Worm (Caenorhabditis elegans) whole organism, L4 larva: ENCODE data around the gene ethe-1.

ENCODE experiments used
- F10B5.3 ChIP-seq: sonication (generic microtip); optimal IDR thresholded peaks from 2 replicates; lab custom pipeline; 2016; ENCODE audit warnings: mild to moderate bottlenecking, missing genetic modification characterization, missing compliant biosample characterization
- F26F4.8 ChIP-seq: fragments of 200-800 bp; sonication (Bioruptor generic); conservative IDR thresholded peaks from 2 replicates; pipeline ENCODE4 v1.3.6; 2022; ENCODE audit warnings: missing genetic modification characterization, missing compliant biosample characterization
- F37D6.2 ChIP-seq: sonication (generic microtip); optimal IDR thresholded peaks from 2 replicates; lab custom pipeline; 2016; ENCODE audit warnings: mild to moderate bottlenecking, missing genetic modification characterization, missing compliant biosample characterization
- F44E2.7 ChIP-seq: fragments of 200-800 bp; sonication (Bioruptor generic); IDR thresholded peaks from 2 replicates; pipeline ENCODE4 v2.1.2; 2022; ENCODE audit warnings: missing genetic modification characterization, missing compliant biosample characterization
- F49E8.2 ChIP-seq: sonication (generic microtip); optimal IDR thresholded peaks from 2 replicates; lab custom pipeline; 2016; ENCODE audit warnings: missing compliant biosample characterization, mild to moderate bottlenecking, missing genetic modification characterization, borderline replicate concordance
- T20F7.1 ChIP-seq: fragments of 200-800 bp; sonication (Bioruptor generic); optimal IDR thresholded peaks from 2 replicates; lab custom pipeline; 2018; ENCODE audit warnings: mild to moderate bottlenecking, missing genetic modification characterization, missing compliant biosample characterization
- Y5F2A.4 ChIP-seq: fragments of 200-800 bp; sonication (Bioruptor generic); optimal IDR thresholded peaks from 2 replicates; lab custom pipeline; 2018; ENCODE audit warnings: mild to moderate bottlenecking, missing genetic modification characterization, missing compliant biosample characterization
- ZK337.2 ChIP-seq: fragments of 200-800 bp; sonication (Bioruptor generic); IDR thresholded peaks from 2 replicates; pipeline ENCODE4 v1.3.6; 2022; ENCODE audit warnings: missing genetic modification reagents, missing genetic modification characterization, missing compliant biosample characterization
- aha-1 ChIP-seq: fragments of 150-350 bp; peaks from one replicate; lab custom pipeline; 2014; ENCODE audit warnings: missing biosample characterization, missing genetic modification characterization
- aly-2 ChIP-seq: sonication (generic microtip); optimal IDR thresholded peaks from 2 replicates; lab custom pipeline; 2018; ENCODE audit warnings: missing biosample characterization, missing genetic modification characterization
- arid-1 ChIP-seq: fragments of 200-800 bp; sonication (Bioruptor generic); conservative IDR thresholded peaks from 2 replicates; pipeline ENCODE4 v1.3.6; 2022; ENCODE audit warnings: missing genetic modification reagents, missing genetic modification characterization, missing compliant biosample characterization
- attf-4 ChIP-seq: sonication (generic microtip); optimal IDR thresholded peaks from 3 replicates; lab custom pipeline; 2017; ENCODE audit warnings: missing biosample characterization, missing genetic modification characterization
- ces-1 ChIP-seq: fragments of 150-350 bp; sonication (generic microtip); optimal IDR thresholded peaks from 4 replicates; lab custom pipeline; 2014; ENCODE audit warnings: missing biosample characterization, missing genetic modification reagents, missing genetic modification characterization
- daf-16 ChIP-seq, 3 experiments: sonication (generic microtip); optimal IDR thresholded peaks; 2 replicates each; lab custom pipeline; 2016 to 2017; ENCODE audit warnings: missing genetic modification characterization in 3 of 3, missing genetic modification reagents in 3 of 3, mild to moderate bottlenecking in 2 of 3, missing compliant biosample characterization in 2 of 3, missing biosample characterization in 1 of 3, moderate library complexity in 1 of 3
- daf-19 ChIP-seq: fragments of 200-800 bp; sonication (Bioruptor generic); conservative IDR thresholded peaks from 2 replicates; pipeline ENCODE4 v1.3.6; 2022; ENCODE audit warnings: missing genetic modification characterization, missing compliant biosample characterization
- daf-8 ChIP-seq: fragments of 200-800 bp; sonication (Bioruptor generic); IDR thresholded peaks from 2 replicates; pipeline ENCODE4 v1.3.6; 2022; ENCODE audit warnings: missing genetic modification characterization, missing compliant biosample characterization
- dve-1 ChIP-seq: sonication (generic microtip); optimal IDR thresholded peaks from 2 replicates; lab custom pipeline; 2017; ENCODE audit warnings: antibody characterized with exemption, mild to moderate bottlenecking, missing genetic modification characterization, missing compliant biosample characterization; ENCODE audit not compliant: insufficient read depth
- egl-43 ChIP-seq: fragments of 200-800 bp; sonication (Bioruptor generic); IDR thresholded peaks from 2 replicates; pipeline ENCODE4 v1.3.6; 2022; ENCODE audit warnings: missing genetic modification reagents, missing genetic modification characterization, missing compliant biosample characterization
- fkh-10 ChIP-seq: fragments of 150-350 bp; optimal IDR thresholded peaks from 2 replicates; lab custom pipeline; 2014; ENCODE audit warnings: missing biosample characterization, missing genetic modification reagents, missing genetic modification characterization
- gei-8 ChIP-seq: fragments of 200-800 bp; sonication (Bioruptor generic); optimal IDR thresholded peaks from 2 replicates; lab custom pipeline; 2018; ENCODE audit warnings: mild to moderate bottlenecking, missing genetic modification characterization, missing compliant biosample characterization
- hmg-1.1 ChIP-seq: fragments of 200-800 bp; sonication (Bioruptor generic); IDR thresholded peaks from 2 replicates; pipeline ENCODE4 v1.3.6; 2022; ENCODE audit warnings: missing genetic modification reagents, missing genetic modification characterization, missing compliant biosample characterization
- lin-1 ChIP-seq: fragments of 200-800 bp; sonication (Bioruptor generic); IDR thresholded peaks from 2 replicates; pipeline ENCODE4 v1.3.6; 2022; ENCODE audit warnings: missing genetic modification reagents, missing genetic modification characterization, missing compliant biosample characterization
- lin-39 ChIP-seq: fragments of 150-350 bp; optimal IDR thresholded peaks from 2 replicates; lab custom pipeline; 2014; ENCODE audit warnings: missing biosample characterization, missing genetic modification reagents, missing genetic modification characterization
- madf-5 ChIP-seq, 2 experiments: fragments of 200-800 bp; sonication (Bioruptor generic); IDR thresholded peaks; 2 replicates each; pipeline ENCODE4 v1.3.6; 2022; ENCODE audit warnings: missing compliant biosample characterization in 2 of 2, missing genetic modification characterization in 2 of 2
- mdl-1 ChIP-seq, 2 experiments: fragments of 150-350 bp in 1 of 2; sonication (generic microtip) in 1 of 2; optimal IDR thresholded peaks; 2 replicates each; lab custom pipeline; 2014 to 2017; ENCODE audit warnings: missing biosample characterization in 2 of 2, missing genetic modification characterization in 2 of 2
- mdt-29 ChIP-seq: fragments of 200-800 bp; sonication (Bioruptor generic); IDR thresholded peaks from 2 replicates; pipeline ENCODE4 v1.3.6; 2022; ENCODE audit warnings: missing genetic modification reagents, missing genetic modification characterization, missing compliant biosample characterization
- nhr-10 ChIP-seq: fragments of 150-350 bp; optimal IDR thresholded peaks from 2 replicates; lab custom pipeline; 2014; ENCODE audit warnings: missing biosample characterization, missing genetic modification characterization
- nhr-111 ChIP-seq: fragments of 200-800 bp; sonication (Bioruptor generic); optimal IDR thresholded peaks from 2 replicates; lab custom pipeline; 2018; ENCODE audit warnings: mild to moderate bottlenecking, missing genetic modification characterization, missing compliant biosample characterization
- nhr-237 ChIP-seq: sonication (generic microtip); optimal IDR thresholded peaks from 2 replicates; lab custom pipeline; 2017; ENCODE audit warnings: missing biosample characterization, missing genetic modification characterization
- nhr-25 ChIP-seq: sonication (generic microtip); optimal IDR thresholded peaks from 2 replicates; lab custom pipeline; 2017; ENCODE audit warnings: missing genetic modification characterization, mild to moderate bottlenecking, missing compliant biosample characterization, antibody characterized with exemption, moderate library complexity, borderline replicate concordance; ENCODE audit not compliant: insufficient read depth
- nhr-28 ChIP-seq: fragments of 150-350 bp; optimal IDR thresholded peaks from 2 replicates; lab custom pipeline; 2014; ENCODE audit warnings: missing biosample characterization, missing genetic modification characterization
- nhr-42 ChIP-seq: fragments of 200-800 bp; sonication (Bioruptor generic); IDR thresholded peaks from 2 replicates; pipeline ENCODE4 v1.3.6; 2022; ENCODE audit warnings: missing genetic modification characterization, missing compliant biosample characterization
- nhr-48 ChIP-seq: sonication (generic microtip); optimal IDR thresholded peaks from 2 replicates; lab custom pipeline; 2016; ENCODE audit warnings: mild to moderate bottlenecking, missing genetic modification characterization, missing compliant biosample characterization
- nhr-76 ChIP-seq: fragments of 150-350 bp; optimal IDR thresholded peaks from 2 replicates; lab custom pipeline; 2014; ENCODE audit warnings: missing biosample characterization, missing genetic modification characterization
- pha-4 ChIP-seq, 2 experiments: fragments of 150-350 bp in 1 of 2; fragments of 200-800 bp in 1 of 2; sonication (Bioruptor generic) in 1 of 2; IDR thresholded peaks in 1 of 2; optimal IDR thresholded peaks in 1 of 2; 2 replicates each; pipeline versions ENCODE4 v1.3.6 to Lab custom; 2014 to 2022; ENCODE audit warnings: missing genetic modification characterization in 2 of 2, missing genetic modification reagents in 2 of 2, missing biosample characterization in 1 of 2, missing compliant biosample characterization in 1 of 2
- php-3 ChIP-seq: fragments of 200-800 bp; sonication (Bioruptor generic); IDR thresholded peaks from 2 replicates; pipeline ENCODE4 v1.3.6; 2022; ENCODE audit warnings: missing genetic modification reagents, missing genetic modification characterization, missing compliant biosample characterization
- sdz-12 ChIP-seq: fragments of 200-800 bp; sonication (Bioruptor generic); optimal IDR thresholded peaks from 2 replicates; lab custom pipeline; 2018; ENCODE audit warnings: mild to moderate bottlenecking, missing genetic modification characterization, missing compliant biosample characterization
- set-16 ChIP-seq: fragments of 200-800 bp; sonication (Bioruptor generic); IDR thresholded peaks from 2 replicates; pipeline ENCODE4 v1.3.6; 2022; ENCODE audit warnings: missing genetic modification reagents, missing genetic modification characterization, missing compliant biosample characterization
- snpc-1.2 ChIP-seq: fragments of 200-800 bp; sonication (Bioruptor generic); IDR thresholded peaks from 2 replicates; pipeline ENCODE4 v1.3.6; 2022; ENCODE audit warnings: missing genetic modification reagents, missing genetic modification characterization, missing compliant biosample characterization
- tra-1 ChIP-seq: fragments of 200-800 bp; sonication (Bioruptor generic); IDR thresholded peaks from 2 replicates; pipeline ENCODE4 v1.3.6; 2022; ENCODE audit warnings: missing genetic modification reagents, missing genetic modification characterization, missing compliant biosample characterization
- unc-39 ChIP-seq: sonication (generic microtip); optimal IDR thresholded peaks from 2 replicates; lab custom pipeline; 2017; ENCODE audit warnings: missing biosample characterization, missing genetic modification characterization
- unc-62 ChIP-seq, 3 experiments: fragments of 150-350 bp in 1 of 3; sonication (generic microtip); optimal IDR thresholded peaks in 2 of 3; peaks in 1 of 3; 1 replicate in 1 of 3; 2 replicates in 2 of 3; lab custom pipeline; 2014 to 2017; ENCODE audit warnings: missing biosample characterization in 3 of 3, missing genetic modification characterization in 3 of 3, missing genetic modification reagents in 3 of 3, missing genotype in 1 of 3
- vab-7 ChIP-seq: fragments of 200-800 bp; sonication (Bioruptor generic); IDR thresholded peaks from 2 replicates; pipeline ENCODE4 v1.3.6; 2022; ENCODE audit warnings: missing genetic modification reagents, missing genetic modification characterization, missing compliant biosample characterization
- zfp-2 ChIP-seq: sonication (generic microtip); optimal IDR thresholded peaks from 2 replicates; lab custom pipeline; 2016; ENCODE audit warnings: mild to moderate bottlenecking, missing genetic modification characterization, missing compliant biosample characterization
- zip-11 ChIP-seq: fragments of 200-800 bp; sonication (Bioruptor generic); IDR thresholded peaks from 2 replicates; pipeline ENCODE4 v1.3.6; 2022; ENCODE audit warnings: missing genetic modification characterization, missing compliant biosample characterization

ethe-1 gene

ce11 chrIV:9477135-9477928, 31.2 kb downstream of the ethe-1 start, which contains the start of gene wrt-3 (continued):
- TF ChIP-seq egl-43 (GFP tag; lab: Robert Waterston, UW) (no peak), nhr-25 (tag; lab: Kevin White, UChicago) (no peak), F37D6.2 (tag; lab: Kevin White, UChicago) (no peak), unc-62 (GFP tag; optimal IDR thresholded peaks at IDR 0.05 in 1 of 2; lab: Kevin White, UChicago) (peak in 1 of 2 experiments; percentile 82), unc-62 (tag; optimal IDR thresholded peaks at IDR 0.05; lab: Kevin White, UChicago) (no peak), tra-1 (GFP tag; lab: Robert Waterston, UW) (peak; percentile 79), nhr-237 (tag; lab: Kevin White, UChicago) (no peak), gei-8 (GFP tag; lab: Kevin White, UChicago) (peak; percentile 90), nhr-42 (GFP tag; lab: Robert Waterston, UW) (peak; percentile 86), F10B5.3 (tag; lab: Kevin White, UChicago) (peak; percentile 64), arid-1 (GFP tag; lab: Robert Waterston, UW) (peak; percentile 93), aly-2 (tag; lab: Kevin White, UChicago) (no peak), set-16 (GFP tag; lab: Robert Waterston, UW) (no peak), nhr-111 (GFP tag; lab: Kevin White, UChicago) (peak; percentile 94), nhr-10 (tag; lab: Kevin White, UChicago) (no peak), ZK337.2 (GFP tag; lab: Robert Waterston, UW) (peak; percentile 72), hmg-1.1 (GFP tag; lab: Robert Waterston, UW) (peak; percentile 81), daf-19 (GFP tag; lab: Robert Waterston, UW) (peak; percentile 90), T20F7.1 (GFP tag; lab: Kevin White, UChicago) (peak; percentile 68), dve-1 (no peak), nhr-48 (tag; lab: Kevin White, UChicago) (peak; percentile 76), fkh-10 (no peak), zfp-2 (tag; lab: Kevin White, UChicago) (peak; percentile 46), daf-8 (GFP tag; lab: Robert Waterston, UW) (no peak), lin-39 (tag; lab: Kevin White, UChicago) (no peak), F44E2.7 (GFP tag; lab: Robert Waterston, UW) (peak; percentile 97), ces-1 (no peak), snpc-1.2 (peak; percentile 96), F26F4.8 (peak; percentile 93), daf-16 (GFP tag; optimal IDR thresholded peaks at IDR 0.05; lab: Kevin White, UChicago) (peak; percentile 71 to 95), daf-16 (tag; optimal IDR thresholded peaks at IDR 0.05; lab: Kevin White, UChicago) (no peak), nhr-28 (tag; lab: Kevin White, UChicago) (peak; percentile 13), mdt-29 (GFP tag; lab: Robert Waterston, UW) (no peak; the same call in 1 of the 2 replicates), sdz-12 (GFP tag; lab: Kevin White, UChicago) (peak; percentile 93), unc-39 (tag; lab: Kevin White, UChicago) (no peak), zip-11 (GFP tag; lab: Robert Waterston, UW) (peak; percentile 79; the same call in 1 of the 2 replicates), madf-5 (GFP tag; IDR thresholded peaks at IDR 0.05; lab: Robert Waterston, UW) (peak; percentile 89 to 92), attf-4 (peak; percentile 58), vab-7 (GFP tag; lab: Robert Waterston, UW) (no peak; the same call in 1 of the 2 replicates), F49E8.2 (tag; lab: Kevin White, UChicago) (peak; percentile 42), Y5F2A.4 (GFP tag; lab: Kevin White, UChicago) (peak; percentile 89), pha-4 (GFP tag; IDR thresholded peaks at IDR 0.05; lab: Robert Waterston, UW) (peak; percentile 91), pha-4 (tag; optimal IDR thresholded peaks at IDR 0.05; lab: Kevin White, UChicago) (no peak), lin-1 (GFP tag; lab: Robert Waterston, UW) (no peak; the same call in none of the 2 replicates), php-3 (GFP tag; lab: Robert Waterston, UW) (no peak), aha-1 (tag; lab: Kevin White, UChicago) (peak; percentile 86), nhr-76 (tag; lab: Kevin White, UChicago) (no peak), mdl-1 (tag; optimal IDR thresholded peaks at IDR 0.05; lab: Kevin White, UChicago) (no peak)
